Worm (Caenorhabditis elegans): Measurements from ENCODE around the gene Y53F4B.36.

The Y53F4B.36 gene

ce11 chrII:15205346-15205745, 29.6 kb downstream of the Y53F4B.36 start:
- no peak for TF ChIP-seq him-1 (tag; optimal IDR thresholded peaks at IDR 0.05)
- peak; percentile 31 for TF ChIP-seq W03F9.2 (tag; optimal IDR thresholded peaks at IDR 0.05)

- no peak for TF ChIP-seq W03F9.2 (tag; optimal IDR thresholded peaks at IDR 0.05)
- TF ChIP-seq dao-5 (tag; optimal IDR thresholded peaks at IDR 0.05): no peak
- TF ChIP-seq him-1 (tag; optimal IDR thresholded peaks at IDR 0.05): no peak
Observed at ce11 chrII:15206234-15206633, 30.5 kb downstream of the Y53F4B.36 start.

ce11 chrII:15207562-15207961, 31.8 kb downstream of the Y53F4B.36 start:
- no peak for TF ChIP-seq him-1 (tag; optimal IDR thresholded peaks at IDR 0.05)
- no peak for TF ChIP-seq W03F9.2 (tag; optimal IDR thresholded peaks at IDR 0.05)
- TF ChIP-seq dao-5 (tag; optimal IDR thresholded peaks at IDR 0.05): no peak

ce11 chrII:15208151-15208550, 32.4 kb downstream of the Y53F4B.36 start:
- TF ChIP-seq him-1 (tag; optimal IDR thresholded peaks at IDR 0.05) (no peak), W03F9.2 (tag; optimal IDR thresholded peaks at IDR 0.05) (no peak), dao-5 (tag; optimal IDR thresholded peaks at IDR 0.05) (no peak)

ce11 chrII:15208874-15209273, 33.1 kb downstream of the Y53F4B.36 start:
- no peak for TF ChIP-seq him-1 (tag; optimal IDR thresholded peaks at IDR 0.05)
- no peak for TF ChIP-seq dao-5 (tag; optimal IDR thresholded peaks at IDR 0.05)
- no peak for TF ChIP-seq W03F9.2 (tag; optimal IDR thresholded peaks at IDR 0.05)

- TF ChIP-seq dao-5 (tag; optimal IDR thresholded peaks at IDR 0.05) (no peak), him-1 (tag; optimal IDR thresholded peaks at IDR 0.05) (no peak), W03F9.2 (tag; optimal IDR thresholded peaks at IDR 0.05) (no peak)
Observed at ce11 chrII:15209309-15209708, 33.6 kb downstream of the Y53F4B.36 start.

ce11 chrII:15212260-15212914, 36.6 kb downstream of the Y53F4B.36 start:
- TF ChIP-seq him-1 (tag; optimal IDR thresholded peaks at IDR 0.05) (no peak), dao-5 (tag; optimal IDR thresholded peaks at IDR 0.05) (no peak), W03F9.2 (tag; optimal IDR thresholded peaks at IDR 0.05) (no peak)

ce11 chrII:15213732-15214131, 38.0 kb downstream of the Y53F4B.36 start:
- TF ChIP-seq him-1 (tag; optimal IDR thresholded peaks at IDR 0.05) (no peak), W03F9.2 (tag; optimal IDR thresholded peaks at IDR 0.05) (no peak), dao-5 (tag; optimal IDR thresholded peaks at IDR 0.05) (no peak)

ce11 chrII:15217949-15218348, 42.2 kb downstream of the Y53F4B.36 start:
- TF ChIP-seq dao-5 (tag; optimal IDR thresholded peaks at IDR 0.05) (no peak), him-1 (tag; optimal IDR thresholded peaks at IDR 0.05) (no peak), W03F9.2 (tag; optimal IDR thresholded peaks at IDR 0.05) (no peak)

- TF ChIP-seq him-1 (tag; optimal IDR thresholded peaks at IDR 0.05) (no peak), W03F9.2 (tag; optimal IDR thresholded peaks at IDR 0.05) (no peak), dao-5 (tag; optimal IDR thresholded peaks at IDR 0.05) (no peak)
Observed at ce11 chrII:15218609-15219008, 42.9 kb downstream of the Y53F4B.36 start.

- TF ChIP-seq him-1 (tag; optimal IDR thresholded peaks at IDR 0.05): no peak
- no peak for TF ChIP-seq W03F9.2 (tag; optimal IDR thresholded peaks at IDR 0.05)
- TF ChIP-seq dao-5 (tag; optimal IDR thresholded peaks at IDR 0.05): no peak
Observed at ce11 chrII:15219033-15219432, 43.3 kb downstream of the Y53F4B.36 start.

- TF ChIP-seq W03F9.2 (tag; optimal IDR thresholded peaks at IDR 0.05) (no peak), dao-5 (tag; optimal IDR thresholded peaks at IDR 0.05) (no peak), him-1 (tag; optimal IDR thresholded peaks at IDR 0.05) (no peak)
Observed at ce11 chrII:15220116-15220515, 44.4 kb downstream of the Y53F4B.36 start.

- TF ChIP-seq W03F9.2 (tag; optimal IDR thresholded peaks at IDR 0.05): no peak
- no peak for TF ChIP-seq him-1 (tag; optimal IDR thresholded peaks at IDR 0.05)
- TF ChIP-seq dao-5 (tag; optimal IDR thresholded peaks at IDR 0.05): no peak
Observed at ce11 chrII:15226186-15226585, 50.4 kb downstream of the Y53F4B.36 start.

- TF ChIP-seq W03F9.2 (tag; optimal IDR thresholded peaks at IDR 0.05) (no peak), him-1 (tag; optimal IDR thresholded peaks at IDR 0.05) (no peak), dao-5 (tag; optimal IDR thresholded peaks at IDR 0.05) (no peak)
Observed at ce11 chrII:15226805-15227204, 51.1 kb downstream of the Y53F4B.36 start.

Measured in whole organism, L4/young adult.